Fruit fly (Drosophila melanogaster) S2 (cell line): ENCODE results near the gene CG43376.

Experiments used
- CG8478 ChIP-seq: fragments of >200 bp; optimal IDR thresholded peaks from 2 replicates; lab custom pipeline; 2018
- CTCF ChIP-seq, 2 experiments: fragments of >200 bp; optimal IDR thresholded peaks; 2 replicates each; lab custom pipeline; 2018

- TF ChIP-seq CG8478 (lab: Kevin White, UChicago) (no peak), CTCF (optimal IDR thresholded peaks at IDR 0.05; lab: Kevin White, UChicago) (no peak)
Measured at dm6 chr2L:13735838-13736237, 38.0 kb upstream of the CG43376 start, which contains the start of gene nur.
